Fruit fly (Drosophila melanogaster): ENCODE results near the gene Crys.

Gene Crys

dm6 chr2L:11943829-11944228, at the start of gene Crys:
TSS of gene Crys (plus strand) at chr2L:11944129.
- TF ChIP-seq Vsx2 (GFP tag; optimal IDR thresholded peaks at IDR 0.05; ENCODE audit: partially characterized antibody) (no peak), h (GFP tag; optimal IDR thresholded peaks at IDR 0.05) (no peak), dl (GFP tag; optimal IDR thresholded peaks at IDR 0.05; ENCODE audit: insufficient read depth in 1 of 2, partially characterized antibody in 2 of 2) (no peak), OdsH (GFP tag; optimal IDR thresholded peaks at IDR 0.05) (no peak), dmrt93B (GFP tag; optimal IDR thresholded peaks at IDR 0.05) (no peak), foxo (GFP tag; optimal IDR thresholded peaks at IDR 0.05) (no peak), Jra (GFP tag; optimal IDR thresholded peaks at IDR 0.05) (no peak), fru (GFP tag; optimal IDR thresholded peaks at IDR 0.05) (no peak), usp (GFP tag; optimal IDR thresholded peaks at IDR 0.05) (no peak), HLH106 (tag; optimal IDR thresholded peaks at IDR 0.05) (no peak), ey (GFP tag; optimal IDR thresholded peaks at IDR 0.05) (no peak), Dif (GFP tag; optimal IDR thresholded peaks at IDR 0.05; ENCODE audit: partially characterized antibody) (no peak), pan (optimal IDR thresholded peaks at IDR 0.05) (no peak), N (GFP tag; optimal IDR thresholded peaks at IDR 0.05) (no peak), Hr78 (GFP tag; optimal IDR thresholded peaks at IDR 0.05) (no peak)

- no peak for TF ChIP-seq Hr78 (GFP tag; optimal IDR thresholded peaks at IDR 0.05)
- TF ChIP-seq N (GFP tag; optimal IDR thresholded peaks at IDR 0.05): no peak
- TF ChIP-seq Rel (GFP tag; optimal IDR thresholded peaks at IDR 0.05): no peak
- no peak for TF ChIP-seq Rel (tag; optimal IDR thresholded peaks at IDR 0.05)
- no peak for TF ChIP-seq Sp1 (GFP tag; optimal IDR thresholded peaks at IDR 0.05)
- TF ChIP-seq pan (optimal IDR thresholded peaks at IDR 0.05): no peak
- no peak for TF ChIP-seq dsf (GFP tag; optimal IDR thresholded peaks at IDR 0.05; ENCODE audit: borderline replicate concordance)
- TF ChIP-seq dmrt93B (GFP tag; optimal IDR thresholded peaks at IDR 0.05): no peak
- TF ChIP-seq fru (GFP tag; optimal IDR thresholded peaks at IDR 0.05): no peak
- TF ChIP-seq Dif (GFP tag; optimal IDR thresholded peaks at IDR 0.05; ENCODE audit: partially characterized antibody): no peak
- no peak for TF ChIP-seq br (GFP tag; optimal IDR thresholded peaks at IDR 0.05)
- no peak for TF ChIP-seq Myc (optimal IDR thresholded peaks at IDR 0.05)
- TF ChIP-seq GATAd (GFP tag; optimal IDR thresholded peaks at IDR 0.05): no peak
- TF ChIP-seq HLH106 (tag; optimal IDR thresholded peaks at IDR 0.05): no peak
- TF ChIP-seq OdsH (GFP tag; optimal IDR thresholded peaks at IDR 0.05): no peak
- TF ChIP-seq woc (GFP tag; optimal IDR thresholded peaks at IDR 0.05): no peak
- TF ChIP-seq h (GFP tag; optimal IDR thresholded peaks at IDR 0.05): no peak
- TF ChIP-seq tai (GFP tag; optimal IDR thresholded peaks at IDR 0.05): no peak
These were observed 41.4 kb upstream of the Crys start for dm6 chr2L:11902483-11902882.

- no peak for TF ChIP-seq foxo (GFP tag; optimal IDR thresholded peaks at IDR 0.05)
- TF ChIP-seq Jra (GFP tag; optimal IDR thresholded peaks at IDR 0.05): no peak
- TF ChIP-seq Abd-B (GFP tag; optimal IDR thresholded peaks at IDR 0.05): no peak
- no peak for TF ChIP-seq lola (GFP tag; optimal IDR thresholded peaks at IDR 0.05)
- TF ChIP-seq ey (GFP tag; optimal IDR thresholded peaks at IDR 0.05): no peak
- no peak for TF ChIP-seq Hr78 (GFP tag; optimal IDR thresholded peaks at IDR 0.05)
- no peak for TF ChIP-seq usp (GFP tag; optimal IDR thresholded peaks at IDR 0.05)
- no peak for TF ChIP-seq OdsH (GFP tag; optimal IDR thresholded peaks at IDR 0.05)
- no peak for TF ChIP-seq Dfd (GFP tag; optimal IDR thresholded peaks at IDR 0.05)
- TF ChIP-seq tai (GFP tag; optimal IDR thresholded peaks at IDR 0.05): no peak
- TF ChIP-seq N (GFP tag; optimal IDR thresholded peaks at IDR 0.05): no peak
- no peak for TF ChIP-seq h (GFP tag; optimal IDR thresholded peaks at IDR 0.05)
- no peak for TF ChIP-seq jim (GFP tag; optimal IDR thresholded peaks at IDR 0.05)
- no peak for TF ChIP-seq Hr83 (GFP tag; optimal IDR thresholded peaks at IDR 0.05; ENCODE audit: poor library complexity, severe bottlenecking)
These were observed 40.6 kb upstream of the Crys start for dm6 chr2L:11903335-11903734.

dm6 chr2L:11904181-11904580, 39.7 kb upstream of the Crys start:
- TF ChIP-seq CrebA (GFP tag; optimal IDR thresholded peaks at IDR 0.05; ENCODE audit: borderline replicate concordance) (no peak), Dif (GFP tag; optimal IDR thresholded peaks at IDR 0.05; ENCODE audit: partially characterized antibody) (no peak), rgr (GFP tag; optimal IDR thresholded peaks at IDR 0.05) (no peak), pan (optimal IDR thresholded peaks at IDR 0.05) (no peak), Hr83 (GFP tag; optimal IDR thresholded peaks at IDR 0.05; ENCODE audit: poor library complexity, severe bottlenecking) (no peak), brk (GFP tag; optimal IDR thresholded peaks at IDR 0.05) (no peak)

- no peak for TF ChIP-seq CG32264 (GFP tag; optimal IDR thresholded peaks at IDR 0.05)
- TF ChIP-seq Rel (GFP tag; optimal IDR thresholded peaks at IDR 0.05): no peak
- TF ChIP-seq Rel (tag; optimal IDR thresholded peaks at IDR 0.05): no peak
- TF ChIP-seq rgr (GFP tag; optimal IDR thresholded peaks at IDR 0.05): no peak
- no peak for TF ChIP-seq GATAd (GFP tag; optimal IDR thresholded peaks at IDR 0.05)
- TF ChIP-seq lola (GFP tag; optimal IDR thresholded peaks at IDR 0.05): no peak
- TF ChIP-seq CrebA (GFP tag; optimal IDR thresholded peaks at IDR 0.05; ENCODE audit: borderline replicate concordance): no peak
- TF ChIP-seq pan (optimal IDR thresholded peaks at IDR 0.05): no peak
- TF ChIP-seq Mio (GFP tag; optimal IDR thresholded peaks at IDR 0.05): no peak
These were observed 15.5 kb upstream of the Crys start, which contains the start of gene Pde1c for dm6 chr2L:11928464-11928863. TSS of gene Pde1c (minus strand) at chr2L:11928572.
